Worm (Caenorhabditis elegans): Measurements from ENCODE around the gene F18E9.3.

DNA sequence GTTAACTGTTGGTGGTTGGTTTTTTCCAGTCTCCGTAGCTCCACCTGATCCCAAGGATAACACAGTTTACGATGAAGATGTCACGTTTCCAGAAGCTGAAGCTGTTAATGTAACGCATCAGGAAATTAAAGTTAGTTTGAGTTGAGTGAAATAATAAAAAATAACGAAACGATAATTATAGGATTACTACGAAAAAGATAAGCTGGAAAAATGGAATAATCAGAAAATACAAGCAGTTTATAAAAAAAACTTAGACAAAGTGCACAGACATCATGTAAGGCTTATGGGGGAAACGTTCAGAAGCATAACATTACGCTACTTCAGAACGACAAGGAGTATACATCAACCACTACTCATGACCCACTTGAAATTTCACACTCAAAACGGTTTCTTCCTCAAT is 4.5 kb upstream of the F18E9.3 start, which contains the start of gene F18E9.8:
- no peak for TF ChIP-seq him-1 (tag; optimal IDR thresholded peaks at IDR 0.05)
- no peak for TF ChIP-seq dao-5 (tag; optimal IDR thresholded peaks at IDR 0.05)
- no peak for TF ChIP-seq W03F9.2 (tag; optimal IDR thresholded peaks at IDR 0.05)

Measured in whole organism, L4/young adult.